ENCODE assay signal across 4 fruit fly cellular contexts in genomic region chr3R:19476484-19476883, dm6.
A peak's percentile ranks its signal among the peaks of the same experiment; 100 is the strongest.
TF ChIP-seq lines count a peak whose summit lies in the region.

No protein-coding gene starts in this region.

- no peak for TF ChIP-seq CTCF in whole organism, embryonic (GFP tag; optimal IDR thresholded peaks at IDR 0.05; lab: Kevin White, UChicago)

TF ChIP-seq in whole organism, adult, 20 proteins besides CTCF, POLR2A, EP300 and RAD21:
- TF ChIP-seq CG7045 (GFP tag; optimal IDR thresholded peaks at IDR 0.05; lab: Kevin White, UChicago) (no peak), ovo (GFP tag; optimal IDR thresholded peaks at IDR 0.05; lab: Kevin White, UChicago) (no peak), CG33017 (tag; optimal IDR thresholded peaks at IDR 0.05; lab: Kevin White, UChicago) (peak; percentile 3), bab1 (GFP tag; optimal IDR thresholded peaks at IDR 0.05; lab: Kevin White, UChicago) (peak; percentile 43)

TF ChIP-seq in whole organism, embryonic, 481 proteins besides CTCF, POLR2A, EP300 and RAD21:
- TF ChIP-seq Drgx (GFP tag; IDR thresholded peaks at IDR 0.05; lab: Robert Waterston, UW) (peak; percentile 29; the same call in 1 of the 2 replicates), gsb (GFP tag; IDR thresholded peaks at IDR 0.05; lab: Robert Waterston, UW) (no peak), CG17186 (GFP tag; optimal IDR thresholded peaks at IDR 0.05; lab: Kevin White, UChicago) (no peak)

TF ChIP-seq in whole organism, prepupa, 60 proteins besides CTCF, POLR2A, EP300 and RAD21:
- no peak for TF ChIP-seq Eip78C (GFP tag; lab: Kevin White, UChicago)
- no peak for TF ChIP-seq Ets21C (GFP tag; optimal IDR thresholded peaks at IDR 0.05; lab: Kevin White, UChicago)
- peak; percentile 11 for TF ChIP-seq CG6276 (GFP tag; optimal IDR thresholded peaks at IDR 0.05; lab: Kevin White, UChicago)
- TF ChIP-seq CG3919 (GFP tag; optimal IDR thresholded peaks at IDR 0.05; lab: Kevin White, UChicago) = no peak
- peak; percentile 64 for TF ChIP-seq CG15336 (GFP tag; IDR thresholded peaks at IDR 0.05; lab: Robert Waterston, UW)
- peak; percentile 58; the same call in 2 of the 3 replicates for TF ChIP-seq CG6163 (GFP tag; IDR thresholded peaks at IDR 0.05; lab: Robert Waterston, UW)
- TF ChIP-seq CG11294 (GFP tag; IDR thresholded peaks at IDR 0.05; lab: Robert Waterston, UW) = no peak
- TF ChIP-seq OdsH (GFP tag; optimal IDR thresholded peaks at IDR 0.05; lab: Kevin White, UChicago) = no peak
- TF ChIP-seq CG31627 (GFP tag; optimal IDR thresholded peaks at IDR 0.05; lab: Kevin White, UChicago) = no peak
- no peak for TF ChIP-seq CG1621 (tag; optimal IDR thresholded peaks at IDR 0.05; lab: Kevin White, UChicago)
- TF ChIP-seq eg (GFP tag; IDR thresholded peaks at IDR 0.05; lab: Robert Waterston, UW) = 0 out of 3 replicates have a peak, but pooled peaks have one; percentile 35
- TF ChIP-seq Sox102F (GFP tag; optimal IDR thresholded peaks at IDR 0.05; lab: Kevin White, UChicago) = no peak
- TF ChIP-seq fkh (GFP tag; optimal IDR thresholded peaks at IDR 0.05; lab: Kevin White, UChicago) = no peak
- TF ChIP-seq CG32006 (GFP tag; optimal IDR thresholded peaks at IDR 0.05; lab: Kevin White, UChicago) = peak; percentile 56
- no peak for TF ChIP-seq Sox15 (GFP tag; optimal IDR thresholded peaks at IDR 0.05; lab: Kevin White, UChicago)
- TF ChIP-seq CG8119 (GFP tag; IDR thresholded peaks at IDR 0.05; lab: Robert Waterston, UW) = 0 out of 3 replicates have a peak, but pooled peaks have one; percentile 40

TF ChIP-seq in whole organism, pupa, 21 proteins besides CTCF, POLR2A, EP300 and RAD21:
- TF ChIP-seq CG8301 (tag; optimal IDR thresholded peaks at IDR 0.05; lab: Kevin White, UChicago) (no peak), CG8159 (tag; optimal IDR thresholded peaks at IDR 0.05; lab: Kevin White, UChicago) (no peak), D1 (tag; optimal IDR thresholded peaks at IDR 0.05; lab: Kevin White, UChicago) (no peak), CG4496 (GFP tag; IDR thresholded peaks at IDR 0.05; lab: Robert Waterston, UW) (peak; percentile 53; the same call in 2 of the 3 replicates), Pif1B (GFP tag; optimal IDR thresholded peaks at IDR 0.05; lab: Kevin White, UChicago) (no peak), CG14655 (GFP tag; optimal IDR thresholded peaks at IDR 0.05; lab: Kevin White, UChicago) (peak; percentile 28)
